Worm (Caenorhabditis elegans) whole organism, late embryonic: Measurements from ENCODE around the gene arl-6.

Experiments
- K02D7.2 ChIP-seq: sonication (generic microtip); optimal IDR thresholded peaks from 2 replicates; lab custom pipeline; 2017; ENCODE audit warnings: mild to moderate bottlenecking, missing genetic modification characterization, missing compliant biosample characterization
- K09A11.1 ChIP-seq: sonication (generic microtip); optimal IDR thresholded peaks from 2 replicates; lab custom pipeline; 2017; ENCODE audit warnings: antibody characterized with exemption, mild to moderate bottlenecking, missing genetic modification characterization, missing compliant biosample characterization; ENCODE audit not compliant: insufficient read depth
- Y22D7AL.16 ChIP-seq: sonication (generic microtip); optimal IDR thresholded peaks from 2 replicates; lab custom pipeline; 2016; ENCODE audit warnings: missing genetic modification characterization, missing compliant biosample characterization
- ceh-18 ChIP-seq: sonication (generic microtip); optimal IDR thresholded peaks from 2 replicates; lab custom pipeline; 2016; ENCODE audit warnings: missing genetic modification characterization, missing compliant biosample characterization
- ceh-2 ChIP-seq: sonication (generic microtip); optimal IDR thresholded peaks from 2 replicates; lab custom pipeline; 2016; ENCODE audit warnings: missing genotype, missing genetic modification characterization, missing compliant biosample characterization
- che-1 ChIP-seq: sonication (generic microtip); optimal IDR thresholded peaks from 2 replicates; lab custom pipeline; 2016; ENCODE audit warnings: mild to moderate bottlenecking, missing genetic modification characterization, missing compliant biosample characterization
- dmd-4 ChIP-seq: sonication (generic microtip); optimal IDR thresholded peaks from 2 replicates; lab custom pipeline; 2016; ENCODE audit warnings: borderline replicate concordance, missing genetic modification characterization, missing compliant biosample characterization
- dve-1 ChIP-seq: sonication (generic microtip); optimal IDR thresholded peaks from 2 replicates; lab custom pipeline; 2017; ENCODE audit warnings: antibody characterized with exemption, mild to moderate bottlenecking, missing genetic modification characterization, missing compliant biosample characterization
- eyg-1 ChIP-seq: sonication (generic microtip); optimal IDR thresholded peaks from 2 replicates; lab custom pipeline; 2016; ENCODE audit warnings: missing genotype, missing genetic modification characterization, missing compliant biosample characterization
- fkh-10 ChIP-seq: fragments of 150-350 bp; optimal IDR thresholded peaks from 2 replicates; lab custom pipeline; 2014; ENCODE audit warnings: missing biosample characterization, missing genetic modification reagents, missing genetic modification characterization
- lin-11 ChIP-seq: fragments of 200-800 bp; sonication (Bioruptor generic); optimal IDR thresholded peaks from 2 replicates; lab custom pipeline; 2018; ENCODE audit warnings: mild to moderate bottlenecking, missing genetic modification characterization, missing compliant biosample characterization
- pax-1 ChIP-seq: fragments of 150-350 bp; optimal IDR thresholded peaks from 2 replicates; lab custom pipeline; 2014; ENCODE audit warnings: missing biosample characterization, missing genetic modification characterization
- ref-2 ChIP-seq: sonication (generic microtip); optimal IDR thresholded peaks from 2 replicates; lab custom pipeline; 2016; ENCODE audit warnings: missing genetic modification characterization, missing compliant biosample characterization
- sdc-2 ChIP-seq: sonication (generic microtip); optimal IDR thresholded peaks from 2 replicates; lab custom pipeline; 2016; ENCODE audit warnings: missing genotype, missing genetic modification characterization, missing compliant biosample characterization

DNA sequence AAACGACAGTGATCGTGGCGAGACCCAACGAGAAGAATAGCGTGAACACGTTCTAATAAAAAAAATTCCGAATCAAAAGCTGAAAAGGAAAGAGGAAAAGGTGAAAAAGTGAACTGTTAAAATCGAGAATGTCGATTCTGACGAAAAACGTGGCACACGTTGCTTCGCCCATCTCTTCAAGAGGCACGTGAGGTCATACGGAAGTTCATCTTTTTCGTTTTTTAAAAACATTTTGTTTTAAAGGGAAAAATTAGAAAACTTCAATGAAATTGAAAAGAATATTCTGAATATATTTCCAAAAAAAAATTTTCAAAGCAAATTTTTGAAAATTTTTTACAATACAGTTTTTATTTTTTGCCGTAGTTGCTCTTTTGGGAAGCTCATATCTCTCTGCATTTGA, 3.4 kb downstream of the arl-6 start, which contains the start of gene C38D4.7:
- no peak for TF ChIP-seq sdc-2 (tag; lab: Kevin White, UChicago)
- TF ChIP-seq ceh-2: no peak
- no peak for TF ChIP-seq K02D7.2
- TF ChIP-seq fkh-10: no peak
- TF ChIP-seq dve-1 (tag; lab: Kevin White, UChicago): no peak
- TF ChIP-seq lin-11 (tag; lab: Kevin White, UChicago): no peak
- no peak for TF ChIP-seq Y22D7AL.16 (tag; lab: Kevin White, UChicago)
- TF ChIP-seq ref-2 (tag; lab: Kevin White, UChicago): no peak
- TF ChIP-seq eyg-1 (tag; lab: Kevin White, UChicago): no peak
- no peak for TF ChIP-seq che-1
- TF ChIP-seq ceh-18 (tag; lab: Kevin White, UChicago): no peak
- no peak for TF ChIP-seq pax-1 (tag; lab: Kevin White, UChicago)
- no peak for TF ChIP-seq K09A11.1 (tag; lab: Kevin White, UChicago)
- TF ChIP-seq dmd-4 (tag; lab: Kevin White, UChicago): no peak
